In the genomic region with DNA sequence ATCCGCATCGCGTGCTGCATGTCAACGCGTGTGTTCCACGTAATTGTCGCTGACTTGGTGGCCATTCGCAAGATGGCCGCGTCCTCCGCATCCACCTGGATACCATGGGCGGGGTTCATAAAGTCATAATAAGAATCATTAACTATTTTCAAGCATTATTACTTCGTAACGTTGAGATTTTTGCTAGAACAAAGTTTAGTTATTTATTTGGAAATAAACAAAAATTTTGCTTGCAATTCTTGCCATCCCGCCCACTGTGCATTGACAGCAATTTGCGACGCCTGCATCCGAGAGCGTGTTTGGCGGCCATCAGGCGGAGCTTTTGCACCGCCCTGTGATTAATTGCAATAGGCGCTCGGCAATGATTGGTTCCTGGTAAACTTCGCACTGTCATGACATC, we compare ENCODE assay signal across 2 fruit fly cellular contexts.
TF ChIP-seq lines count a peak whose summit lies in the region.

No protein-coding gene starts in this region.

TF ChIP-seq in whole organism, embryonic, 481 proteins besides CTCF, POLR2A, EP300 and RAD21 (continued from another document):
- TF ChIP-seq CG6654 (GFP tag; optimal IDR thresholded peaks at IDR 0.05; lab: Kevin White, UChicago) = no peak
- no peak for TF ChIP-seq prd (optimal IDR thresholded peaks at IDR 0.05; lab: Kevin White, UChicago)
- TF ChIP-seq prd (GFP tag; IDR thresholded peaks at IDR 0.05; lab: Robert Waterston, UW) = peak; percentile 5; the same call in 1 of the 3 replicates

TF ChIP-seq in whole organism, prepupa, 60 proteins besides CTCF, POLR2A, EP300 and RAD21 (continued from another document):
- TF ChIP-seq CG3032 (tag; optimal IDR thresholded peaks at IDR 0.05; lab: Kevin White, UChicago) (peak; percentile 43), Hr38 (GFP tag; optimal IDR thresholded peaks at IDR 0.05; lab: Kevin White, UChicago) (no peak), CG10669 (GFP tag; optimal IDR thresholded peaks at IDR 0.05; lab: Kevin White, UChicago) (peak; percentile 34), esn (GFP tag; optimal IDR thresholded peaks at IDR 0.05; lab: Kevin White, UChicago) (peak; percentile 25), pdm3 (GFP tag; optimal IDR thresholded peaks at IDR 0.05; lab: Kevin White, UChicago) (peak; percentile 48), Eip78C (GFP tag; lab: Kevin White, UChicago) (peak; percentile 77), CG32006 (GFP tag; optimal IDR thresholded peaks at IDR 0.05; lab: Kevin White, UChicago) (peak; percentile 59), Hr4 (GFP tag; optimal IDR thresholded peaks at IDR 0.05; lab: Kevin White, UChicago) (peak; percentile 38), vri (GFP tag; optimal IDR thresholded peaks at IDR 0.05; lab: Kevin White, UChicago) (no peak), topi (GFP tag; optimal IDR thresholded peaks at IDR 0.05; lab: Kevin White, UChicago) (peak; percentile 17), CG10631 (GFP tag; optimal IDR thresholded peaks at IDR 0.05; lab: Kevin White, UChicago) (peak; percentile 32), CG3919 (GFP tag; optimal IDR thresholded peaks at IDR 0.05; lab: Kevin White, UChicago) (peak; percentile 33), dsx (GFP tag; optimal IDR thresholded peaks at IDR 0.05; lab: Kevin White, UChicago; ENCODE audit: poor library complexity, severe bottlenecking) (peak; percentile 4), Sox14 (GFP tag; optimal IDR thresholded peaks at IDR 0.05; lab: Kevin White, UChicago) (peak; percentile 27), fd59A (GFP tag; optimal IDR thresholded peaks at IDR 0.05; lab: Kevin White, UChicago) (peak; percentile 27), Sox102F (GFP tag; optimal IDR thresholded peaks at IDR 0.05; lab: Kevin White, UChicago) (peak; percentile 31), achi (GFP tag; optimal IDR thresholded peaks at IDR 0.05; lab: Kevin White, UChicago) (peak; percentile 48), acj6 (GFP tag; optimal IDR thresholded peaks at IDR 0.05; lab: Kevin White, UChicago) (peak; percentile 37), spab (GFP tag; optimal IDR thresholded peaks at IDR 0.05; lab: Kevin White, UChicago) (peak; percentile 16)
